Worm (Caenorhabditis elegans) whole organism, late embryonic: ENCODE measurements around the gene txt-12.
A peak's percentile ranks its signal among the peaks of the same experiment; 100 is the strongest.

Source experiments
- ama-1 ChIP-seq: fragments of 150-350 bp; optimal IDR thresholded peaks from 2 replicates; lab custom pipeline; 2014
- ceh-14 ChIP-seq: sonication (generic microtip); optimal IDR thresholded peaks from 2 replicates; lab custom pipeline; 2016; ENCODE audit warnings: missing genotype, missing genetic modification characterization, missing compliant biosample characterization
- ceh-18 ChIP-seq: sonication (generic microtip); optimal IDR thresholded peaks from 2 replicates; lab custom pipeline; 2016; ENCODE audit warnings: missing genetic modification characterization, missing compliant biosample characterization
- ceh-31 ChIP-seq: sonication (generic microtip); optimal IDR thresholded peaks from 2 replicates; lab custom pipeline; 2016; ENCODE audit warnings: missing genetic modification characterization, missing compliant biosample characterization
- fkh-10 ChIP-seq: fragments of 150-350 bp; optimal IDR thresholded peaks from 2 replicates; lab custom pipeline; 2014; ENCODE audit warnings: missing biosample characterization, missing genetic modification reagents, missing genetic modification characterization
- hlh-8 ChIP-seq: sonication (generic microtip); optimal IDR thresholded peaks from 2 replicates; lab custom pipeline; 2016; ENCODE audit warnings: missing genotype, missing genetic modification characterization, missing compliant biosample characterization
- mec-3 ChIP-seq: sonication (generic microtip); optimal IDR thresholded peaks from 2 replicates; lab custom pipeline; 2016; ENCODE audit warnings: borderline replicate concordance, missing genetic modification characterization, missing compliant biosample characterization
- nfya-1 ChIP-seq: sonication (generic microtip); optimal IDR thresholded peaks from 2 replicates; lab custom pipeline; 2017; ENCODE audit warnings: missing genetic modification characterization, mild to moderate bottlenecking, missing compliant biosample characterization, antibody characterized with exemption, moderate library complexity
- pax-1 ChIP-seq: fragments of 150-350 bp; optimal IDR thresholded peaks from 2 replicates; lab custom pipeline; 2014; ENCODE audit warnings: missing biosample characterization, missing genetic modification characterization
- tbx-2 ChIP-seq: sonication (generic microtip); optimal IDR thresholded peaks from 2 replicates; lab custom pipeline; 2016; ENCODE audit warnings: missing genetic modification characterization, missing compliant biosample characterization
- ztf-16 ChIP-seq: sonication (generic microtip); optimal IDR thresholded peaks from 2 replicates; lab custom pipeline; 2017; ENCODE audit warnings: missing genetic modification characterization, missing compliant biosample characterization

txt-12 gene

DNA sequence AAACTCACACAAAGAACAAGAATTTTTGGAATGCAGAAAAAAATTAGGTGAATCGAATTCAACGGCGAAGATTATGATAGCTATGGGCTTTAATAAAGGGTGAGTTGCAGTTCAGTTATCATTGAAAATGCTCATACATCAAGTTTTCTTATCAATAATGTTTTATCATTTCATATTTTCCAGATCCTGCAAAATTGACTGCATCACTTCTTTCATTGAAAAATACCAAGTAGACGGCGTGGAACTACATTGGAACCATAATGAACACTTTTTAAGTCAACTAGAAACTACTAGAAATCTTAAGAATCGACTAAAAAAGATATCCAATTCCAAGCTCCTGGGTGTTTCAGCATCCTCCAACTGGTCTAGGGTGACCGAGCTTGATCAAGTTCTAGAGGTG, 50.5 kb downstream of the txt-12 start, which contains the start of gene K08F9.1:
Gene K08F9.1 (minus strand): TSS at position 101 of the 400 bp plus-strand sequence.
- no peak for TF ChIP-seq mec-3 (tag; lab: Kevin White, UChicago)
- no peak for TF ChIP-seq fkh-10 (GFP tag; lab: Kevin White, UChicago)
- TF ChIP-seq tbx-2 (tag; lab: Kevin White, UChicago), result no peak
- TF ChIP-seq ceh-18 (tag; lab: Kevin White, UChicago), result no peak
- TF ChIP-seq ama-1 (lab: Kevin White, UChicago), result no peak
- TF ChIP-seq nfya-1, result no peak

DNA sequence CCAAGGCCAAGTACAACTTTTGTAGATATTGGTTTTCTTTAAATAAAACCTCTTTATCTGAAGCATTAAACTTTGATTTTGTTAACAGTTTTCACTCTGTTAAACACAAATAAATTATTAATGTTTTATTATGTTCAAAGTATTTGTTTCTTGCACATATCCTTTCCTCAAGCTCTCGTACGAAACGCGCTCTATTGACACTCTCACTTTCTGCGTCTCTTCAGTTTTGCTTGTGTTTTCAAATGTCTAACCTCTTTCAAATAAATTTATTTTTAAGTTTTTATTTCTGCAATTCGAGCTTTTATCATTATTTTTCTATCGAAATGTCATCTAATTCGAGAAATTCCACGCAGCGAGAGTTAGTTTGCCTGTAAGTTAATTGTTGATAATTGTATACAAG, 51.0 kb downstream of the txt-12 start, which contains the start of gene K08F9.4:
Gene K08F9.4 (plus strand): TSS at position 222 of the 400 bp plus-strand sequence.
- TF ChIP-seq hlh-8 (tag; lab: Kevin White, UChicago), result no peak
- peak; percentile 54 for TF ChIP-seq pax-1 (tag; lab: Kevin White, UChicago)
- peak; percentile 16 for TF ChIP-seq ceh-31
- no peak for TF ChIP-seq ceh-14 (tag; lab: Kevin White, UChicago)
- no peak for TF ChIP-seq ztf-16 (tag; lab: Kevin White, UChicago)
